Worm (Caenorhabditis elegans) whole organism, L2 larva: ENCODE measurements around the gene sre-6.

Source experiments
- C34F6.9 ChIP-seq: fragments of 150-350 bp; optimal IDR thresholded peaks from 2 replicates; lab custom pipeline; 2014; ENCODE audit warnings: missing biosample characterization, missing genetic modification characterization
- F13H6.1 ChIP-seq: sonication (generic microtip); optimal IDR thresholded peaks from 2 replicates; lab custom pipeline; 2016; ENCODE audit warnings: missing genetic modification characterization, missing compliant biosample characterization
- R02D3.7 ChIP-seq: fragments of 150-350 bp; optimal IDR thresholded peaks from 2 replicates; lab custom pipeline; 2014; ENCODE audit warnings: missing biosample characterization, missing genetic modification characterization
- Y55F3AM.14 ChIP-seq: fragments of 200-800 bp; sonication (Bioruptor generic); optimal IDR thresholded peaks from 2 replicates; lab custom pipeline; 2018; ENCODE audit warnings: mild to moderate bottlenecking, missing genetic modification characterization, missing compliant biosample characterization
- ZK546.5 ChIP-seq: sonication (generic microtip); optimal IDR thresholded peaks from 2 replicates; lab custom pipeline; 2017; ENCODE audit warnings: missing biosample characterization, missing genetic modification characterization
- alr-1 ChIP-seq: fragments of 150-350 bp; optimal IDR thresholded peaks from 2 replicates; lab custom pipeline; 2014; ENCODE audit warnings: missing biosample characterization, missing genetic modification characterization
- aly-2 ChIP-seq: fragments of 150-350 bp; optimal IDR thresholded peaks from 2 replicates; lab custom pipeline; 2014; ENCODE audit warnings: missing biosample characterization, missing genetic modification characterization
- ama-1 ChIP-seq: fragments of 150-350 bp; optimal IDR thresholded peaks from 2 replicates; lab custom pipeline; 2018; ENCODE audit warnings: inconsistent platforms
- blmp-1 ChIP-seq: sonication (generic microtip); optimal IDR thresholded peaks from 2 replicates; lab custom pipeline; 2017; ENCODE audit warnings: missing genetic modification characterization, mild to moderate bottlenecking, missing compliant biosample characterization, antibody characterized with exemption, moderate library complexity; ENCODE audit not compliant: insufficient read depth
- ceh-16 ChIP-seq: fragments of 150-350 bp; optimal IDR thresholded peaks from 2 replicates; lab custom pipeline; 2014; ENCODE audit warnings: missing biosample characterization, missing genetic modification characterization
- ceh-82 ChIP-seq: fragments of 150-350 bp; optimal IDR thresholded peaks from 2 replicates; lab custom pipeline; 2014; ENCODE audit warnings: missing biosample characterization, missing genetic modification characterization
- crh-2 ChIP-seq: sonication (generic microtip); optimal IDR thresholded peaks from 2 replicates; lab custom pipeline; 2017; ENCODE audit warnings: missing biosample characterization, missing genetic modification characterization
- dmd-4 ChIP-seq: sonication (generic microtip); optimal IDR thresholded peaks from 2 replicates; lab custom pipeline; 2017; ENCODE audit warnings: missing biosample characterization, missing genetic modification characterization
- egl-27 ChIP-seq: sonication (generic microtip); optimal IDR thresholded peaks from 3 replicates; lab custom pipeline; 2017; ENCODE audit warnings: missing biosample characterization, missing genetic modification reagents, missing genetic modification characterization
- elt-1 ChIP-seq: fragments of 150-350 bp; optimal IDR thresholded peaks from 2 replicates; lab custom pipeline; 2014; ENCODE audit warnings: missing biosample characterization, missing genetic modification characterization
- elt-3 ChIP-seq: sonication (generic microtip); optimal IDR thresholded peaks from 2 replicates; lab custom pipeline; 2017; ENCODE audit warnings: missing biosample characterization, missing genetic modification characterization
- fos-1 ChIP-seq: fragments of 150-350 bp; optimal IDR thresholded peaks from 2 replicates; lab custom pipeline; 2014; ENCODE audit warnings: missing biosample characterization, missing genetic modification characterization
- gmeb-1 ChIP-seq: fragments of 150-350 bp; optimal IDR thresholded peaks from 2 replicates; lab custom pipeline; 2014; ENCODE audit warnings: missing biosample characterization, missing genetic modification characterization
- lin-11 ChIP-seq: fragments of 150-350 bp; sonication (generic microtip); optimal IDR thresholded peaks from 2 replicates; lab custom pipeline; 2014; ENCODE audit warnings: missing biosample characterization, missing genetic modification characterization, inconsistent platforms, mixed read lengths
- lin-13 ChIP-seq: fragments of 150-350 bp; optimal IDR thresholded peaks from 2 replicates; lab custom pipeline; 2014; ENCODE audit warnings: missing biosample characterization, missing genetic modification reagents, missing genetic modification characterization
- lin-39 ChIP-seq: fragments of 150-350 bp; optimal IDR thresholded peaks from 2 replicates; lab custom pipeline; 2014; ENCODE audit warnings: missing biosample characterization, missing genetic modification reagents, missing genetic modification characterization
- lsy-2 ChIP-seq, 2 experiments: fragments of 150-350 bp in 1 of 2; sonication (generic microtip) in 1 of 2; optimal IDR thresholded peaks; 2 replicates each; lab custom pipeline; 2014 to 2017; ENCODE audit warnings: missing biosample characterization in 2 of 2, missing genetic modification characterization in 2 of 2
- mab-5 ChIP-seq: fragments of 150-350 bp; optimal IDR thresholded peaks from 2 replicates; lab custom pipeline; 2014; ENCODE audit warnings: missing biosample characterization, missing genetic modification characterization
- mbf-1 ChIP-seq: sonication (generic microtip); optimal IDR thresholded peaks from 2 replicates; lab custom pipeline; 2017; ENCODE audit warnings: missing biosample characterization, missing genetic modification characterization
- mdl-1 ChIP-seq, 2 experiments: fragments of 150-350 bp in 1 of 2; sonication (generic microtip) in 1 of 2; optimal IDR thresholded peaks; 2 replicates each; lab custom pipeline; 2017; ENCODE audit warnings: missing biosample characterization in 2 of 2, missing genetic modification characterization in 2 of 2
- nhr-10 ChIP-seq: sonication (generic microtip); optimal IDR thresholded peaks from 2 replicates; lab custom pipeline; 2017; ENCODE audit warnings: missing biosample characterization, missing genetic modification characterization
- nhr-11 ChIP-seq: fragments of 150-350 bp; optimal IDR thresholded peaks from 2 replicates; lab custom pipeline; 2014; ENCODE audit warnings: missing biosample characterization, missing genetic modification characterization
- nhr-12 ChIP-seq: fragments of 150-350 bp; optimal IDR thresholded peaks from 2 replicates; lab custom pipeline; 2014; ENCODE audit warnings: missing biosample characterization, missing genetic modification characterization
- nhr-129 ChIP-seq: fragments of 150-350 bp; optimal IDR thresholded peaks from 2 replicates; lab custom pipeline; 2014; ENCODE audit warnings: missing biosample characterization, missing genetic modification characterization
- nhr-21 ChIP-seq: fragments of 150-350 bp; optimal IDR thresholded peaks from 2 replicates; lab custom pipeline; 2014; ENCODE audit warnings: missing biosample characterization, missing genetic modification characterization
- nhr-23 ChIP-seq: fragments of 150-350 bp; optimal IDR thresholded peaks from 2 replicates; lab custom pipeline; 2014; ENCODE audit warnings: missing biosample characterization, missing genetic modification reagents, missing genetic modification characterization
- nhr-237 ChIP-seq: fragments of 150-350 bp; optimal IDR thresholded peaks from 2 replicates; lab custom pipeline; 2014; ENCODE audit warnings: missing biosample characterization, missing genetic modification characterization
- nhr-25 ChIP-seq: fragments of 150-350 bp; sonication (generic microtip); optimal IDR thresholded peaks from 3 replicates; lab custom pipeline; 2014; ENCODE audit warnings: missing biosample characterization, missing genetic modification characterization
- nhr-6 ChIP-seq: fragments of 150-350 bp; optimal IDR thresholded peaks from 2 replicates; lab custom pipeline; 2014; ENCODE audit warnings: missing biosample characterization, missing genetic modification characterization
- nhr-77 ChIP-seq: fragments of 150-350 bp; optimal IDR thresholded peaks from 2 replicates; lab custom pipeline; 2014; ENCODE audit warnings: missing biosample characterization, missing genetic modification characterization
- peb-1 ChIP-seq: fragments of 150-350 bp; optimal IDR thresholded peaks from 2 replicates; lab custom pipeline; 2014; ENCODE audit warnings: missing biosample characterization, missing genetic modification characterization
- sem-4 ChIP-seq: fragments of 150-350 bp; optimal IDR thresholded peaks from 2 replicates; lab custom pipeline; 2014; ENCODE audit warnings: missing biosample characterization, missing genetic modification reagents, missing genetic modification characterization
- skn-1 ChIP-seq: sonication (generic microtip); optimal IDR thresholded peaks from 2 replicates; lab custom pipeline; 2017; ENCODE audit warnings: missing biosample characterization, missing genetic modification characterization
- sma-3 ChIP-seq: sonication (generic microtip); optimal IDR thresholded peaks from 2 replicates; lab custom pipeline; 2016; ENCODE audit warnings: missing genetic modification reagents, missing genetic modification characterization, missing compliant biosample characterization
- sma-9 ChIP-seq, 2 experiments: fragments of 150-350 bp in 1 of 2; sonication (generic microtip) in 1 of 2; optimal IDR thresholded peaks; 2 replicates each; lab custom pipeline; 2014 to 2016; ENCODE audit warnings: missing genetic modification characterization in 2 of 2, mild to moderate bottlenecking in 1 of 2, missing biosample characterization in 1 of 2, missing compliant biosample characterization in 1 of 2, missing genetic modification reagents in 1 of 2, moderate library complexity in 1 of 2
- snpc-4 ChIP-seq: fragments of 150-350 bp; optimal IDR thresholded peaks from 2 replicates; lab custom pipeline; 2014; ENCODE audit warnings: missing biosample characterization, missing genetic modification characterization
- unc-39 ChIP-seq: fragments of 150-350 bp; optimal IDR thresholded peaks from 2 replicates; lab custom pipeline; 2014; ENCODE audit warnings: missing biosample characterization, missing genetic modification characterization
- unc-55 ChIP-seq: fragments of 150-350 bp; sonication (generic microtip); optimal IDR thresholded peaks from 3 replicates; lab custom pipeline; 2014; ENCODE audit warnings: missing biosample characterization, missing genetic modification reagents, missing genetic modification characterization
- unc-62 ChIP-seq: fragments of 150-350 bp; optimal IDR thresholded peaks from 2 replicates; lab custom pipeline; 2014; ENCODE audit warnings: missing biosample characterization, missing genetic modification reagents, missing genetic modification characterization
- zag-1 ChIP-seq: fragments of 150-350 bp; optimal IDR thresholded peaks from 2 replicates; lab custom pipeline; 2014; ENCODE audit warnings: missing biosample characterization, missing genetic modification characterization
- ztf-1 ChIP-seq: fragments of 200-800 bp; sonication (Bioruptor generic); conservative IDR thresholded peaks from 2 replicates; pipeline ENCODE4 v1.3.6; 2022; ENCODE audit warnings: missing genetic modification characterization, missing compliant biosample characterization
- ztf-11 ChIP-seq: sonication (generic microtip); optimal IDR thresholded peaks from 2 replicates; lab custom pipeline; 2017; ENCODE audit warnings: missing biosample characterization, missing genetic modification characterization
- ztf-4 ChIP-seq: fragments of 150-350 bp; optimal IDR thresholded peaks from 2 replicates; lab custom pipeline; 2014; ENCODE audit warnings: missing biosample characterization, missing genetic modification characterization

Gene sre-6

ce11 chrV:10729456-10729904, 33.1 kb downstream of the sre-6 start:
- TF ChIP-seq ztf-1 (GFP tag; lab: Robert Waterston, UW), result no peak
- no peak for TF ChIP-seq nhr-11 (tag; lab: Kevin White, UChicago)
- peak; percentile 72 for TF ChIP-seq sma-3 (GFP tag; lab: Kevin White, UChicago)
- peak; percentile 78 for TF ChIP-seq Y55F3AM.14
- TF ChIP-seq nhr-6 (tag; lab: Kevin White, UChicago), result no peak
- TF ChIP-seq egl-27 (tag; lab: Kevin White, UChicago), result peak; percentile 74
- peak; percentile 34 for TF ChIP-seq gmeb-1 (tag; lab: Kevin White, UChicago)
- TF ChIP-seq aly-2, result no peak
- TF ChIP-seq blmp-1 (tag; lab: Kevin White, UChicago), result peak; percentile 46
- no peak for TF ChIP-seq ceh-82 (tag; lab: Kevin White, UChicago)
- no peak for TF ChIP-seq nhr-23 (tag; lab: Kevin White, UChicago)
- peak; percentile 75 for TF ChIP-seq nhr-25 (tag; lab: Kevin White, UChicago)
- no peak for TF ChIP-seq C34F6.9
- TF ChIP-seq zag-1 (tag; lab: Kevin White, UChicago), result no peak
- TF ChIP-seq R02D3.7 (tag; lab: Kevin White, UChicago), result no peak
- TF ChIP-seq peb-1 (tag; lab: Kevin White, UChicago), result no peak
- TF ChIP-seq lsy-2 (tag; optimal IDR thresholded peaks at IDR 0.05; lab: Kevin White, UChicago), result peak in 1 of 2 experiments; percentile 17
- no peak for TF ChIP-seq unc-55
- peak in 1 of 2 experiments; percentile 56 for TF ChIP-seq mdl-1 (tag; optimal IDR thresholded peaks at IDR 0.05; lab: Kevin White, UChicago)
- TF ChIP-seq F13H6.1, result peak; percentile 60
- TF ChIP-seq mab-5 (tag; lab: Kevin White, UChicago), result no peak
- TF ChIP-seq lin-39 (tag; lab: Kevin White, UChicago), result no peak
- TF ChIP-seq ztf-4, result no peak
- no peak for TF ChIP-seq ztf-11 (tag; lab: Kevin White, UChicago)
- TF ChIP-seq mbf-1 (tag; lab: Kevin White, UChicago), result no peak
- TF ChIP-seq sma-9 (GFP tag; optimal IDR thresholded peaks at IDR 0.05; lab: Kevin White, UChicago), result peak; percentile 93
- no peak for TF ChIP-seq sma-9 (tag; optimal IDR thresholded peaks at IDR 0.05; lab: Kevin White, UChicago)
- TF ChIP-seq unc-39, result no peak
- no peak for TF ChIP-seq ama-1
- TF ChIP-seq nhr-77 (tag; lab: Kevin White, UChicago), result no peak
- TF ChIP-seq elt-3 (tag; lab: Kevin White, UChicago), result no peak
- no peak for TF ChIP-seq snpc-4
- peak; percentile 23 for TF ChIP-seq fos-1
- TF ChIP-seq elt-1 (tag; lab: Kevin White, UChicago), result no peak
- TF ChIP-seq ZK546.5 (tag; lab: Kevin White, UChicago), result no peak
- TF ChIP-seq skn-1 (tag; lab: Kevin White, UChicago), result no peak
- no peak for TF ChIP-seq sem-4
- TF ChIP-seq ceh-16, result no peak
- no peak for TF ChIP-seq dmd-4
- TF ChIP-seq lin-11 (tag; lab: Kevin White, UChicago), result no peak
- no peak for TF ChIP-seq nhr-237
- TF ChIP-seq alr-1 (tag; lab: Kevin White, UChicago), result no peak
- TF ChIP-seq nhr-21, result peak; percentile 25
- TF ChIP-seq lin-13, result no peak
- TF ChIP-seq nhr-10 (tag; lab: Kevin White, UChicago), result no peak
- peak; percentile 61 for TF ChIP-seq crh-2 (tag; lab: Kevin White, UChicago)
- no peak for TF ChIP-seq unc-62
- no peak for TF ChIP-seq nhr-12
- peak; percentile 71 for TF ChIP-seq nhr-129 (tag; lab: Kevin White, UChicago)
